Fruit fly (Drosophila melanogaster): Measurements from ENCODE around the gene Mms19.
A peak's percentile ranks its signal among the peaks of the same experiment; 100 is the strongest.

Mms19 gene

dm6 chr3R:5211401-5211800 is 20.9 kb upstream of the Mms19 start:
- TF ChIP-seq Hnf4 (GFP tag; optimal IDR thresholded peaks at IDR 0.05) (no peak), CG9705 (GFP tag; optimal IDR thresholded peaks at IDR 0.05) (no peak), usp (GFP tag; optimal IDR thresholded peaks at IDR 0.05) (no peak), woc (GFP tag; optimal IDR thresholded peaks at IDR 0.05) (no peak), Vsx2 (GFP tag; optimal IDR thresholded peaks at IDR 0.05; ENCODE audit: partially characterized antibody) (no peak), sage (GFP tag; optimal IDR thresholded peaks at IDR 0.05) (no peak), CrebA (GFP tag; optimal IDR thresholded peaks at IDR 0.05; ENCODE audit: borderline replicate concordance) (no peak), CG32264 (GFP tag; optimal IDR thresholded peaks at IDR 0.05) (no peak), dmrt93B (GFP tag; optimal IDR thresholded peaks at IDR 0.05) (no peak), ey (GFP tag; optimal IDR thresholded peaks at IDR 0.05) (no peak), Sp1 (GFP tag; optimal IDR thresholded peaks at IDR 0.05) (no peak), OdsH (GFP tag; optimal IDR thresholded peaks at IDR 0.05) (no peak), brk (GFP tag; optimal IDR thresholded peaks at IDR 0.05) (no peak)

- TF ChIP-seq h (GFP tag; optimal IDR thresholded peaks at IDR 0.05) (peak; percentile 34), Hr78 (GFP tag; optimal IDR thresholded peaks at IDR 0.05) (no peak), sv (GFP tag; optimal IDR thresholded peaks at IDR 0.05) (peak; percentile 50), CG9705 (GFP tag; optimal IDR thresholded peaks at IDR 0.05) (no peak), OdsH (GFP tag; optimal IDR thresholded peaks at IDR 0.05) (peak; percentile 19), foxo (GFP tag; optimal IDR thresholded peaks at IDR 0.05) (peak in 1 of 2 experiments; percentile 66), lola (GFP tag; optimal IDR thresholded peaks at IDR 0.05) (no peak), Sp1 (GFP tag; optimal IDR thresholded peaks at IDR 0.05) (peak; percentile 16), N (GFP tag; optimal IDR thresholded peaks at IDR 0.05) (no peak), ey (GFP tag; optimal IDR thresholded peaks at IDR 0.05) (peak; percentile 14), fru (GFP tag; optimal IDR thresholded peaks at IDR 0.05) (peak; percentile 48), br (GFP tag; optimal IDR thresholded peaks at IDR 0.05) (no peak)
Measured at dm6 chr3R:5211901-5212758, 20.2 kb upstream of the Mms19 start.

dm6 chr3R:5212759-5213053 is 19.6 kb upstream of the Mms19 start:
- TF ChIP-seq Hr83 (GFP tag; optimal IDR thresholded peaks at IDR 0.05; ENCODE audit: poor library complexity, severe bottlenecking) (no peak), jim (GFP tag; optimal IDR thresholded peaks at IDR 0.05) (no peak), fru (GFP tag; optimal IDR thresholded peaks at IDR 0.05) (no peak), lola (GFP tag; optimal IDR thresholded peaks at IDR 0.05) (no peak), Dif (GFP tag; optimal IDR thresholded peaks at IDR 0.05; ENCODE audit: partially characterized antibody) (no peak), pan (optimal IDR thresholded peaks at IDR 0.05) (no peak), GATAd (GFP tag; optimal IDR thresholded peaks at IDR 0.05) (no peak), Mio (GFP tag; optimal IDR thresholded peaks at IDR 0.05) (no peak), Sp1 (GFP tag; optimal IDR thresholded peaks at IDR 0.05) (no peak), psq (GFP tag; optimal IDR thresholded peaks at IDR 0.05) (no peak), Rel (GFP tag; optimal IDR thresholded peaks at IDR 0.05) (no peak), Rel (tag; optimal IDR thresholded peaks at IDR 0.05) (no peak), tai (GFP tag; optimal IDR thresholded peaks at IDR 0.05) (no peak), Hnf4 (GFP tag; optimal IDR thresholded peaks at IDR 0.05) (no peak), Abd-B (GFP tag; optimal IDR thresholded peaks at IDR 0.05) (no peak), Hr78 (GFP tag; optimal IDR thresholded peaks at IDR 0.05) (no peak), CrebA (GFP tag; optimal IDR thresholded peaks at IDR 0.05; ENCODE audit: borderline replicate concordance) (no peak), Jra (GFP tag; optimal IDR thresholded peaks at IDR 0.05) (no peak), woc (GFP tag; optimal IDR thresholded peaks at IDR 0.05) (no peak), brk (GFP tag; optimal IDR thresholded peaks at IDR 0.05) (no peak)

- no peak for TF ChIP-seq sv (GFP tag; optimal IDR thresholded peaks at IDR 0.05)
- TF ChIP-seq CrebA (GFP tag; optimal IDR thresholded peaks at IDR 0.05; ENCODE audit: borderline replicate concordance), result no peak
- no peak for TF ChIP-seq Hr78 (GFP tag; optimal IDR thresholded peaks at IDR 0.05)
- no peak for TF ChIP-seq rgr (GFP tag; optimal IDR thresholded peaks at IDR 0.05)
- TF ChIP-seq woc (GFP tag; optimal IDR thresholded peaks at IDR 0.05), result no peak
- no peak for TF ChIP-seq Rel (GFP tag; optimal IDR thresholded peaks at IDR 0.05)
- peak; percentile 32 for TF ChIP-seq Rel (tag; optimal IDR thresholded peaks at IDR 0.05)
- TF ChIP-seq usp (GFP tag; optimal IDR thresholded peaks at IDR 0.05), result no peak
- TF ChIP-seq Dif (GFP tag; optimal IDR thresholded peaks at IDR 0.05; ENCODE audit: partially characterized antibody), result peak; percentile 21
- TF ChIP-seq N (GFP tag; optimal IDR thresholded peaks at IDR 0.05), result no peak
- no peak for TF ChIP-seq OdsH (GFP tag; optimal IDR thresholded peaks at IDR 0.05)
Measured at dm6 chr3R:5213309-5213708, 19.0 kb upstream of the Mms19 start.

Measured in whole organism, wandering third instar larva.